Worm (Caenorhabditis elegans): ENCODE results near the gene pst-1.

DNA sequence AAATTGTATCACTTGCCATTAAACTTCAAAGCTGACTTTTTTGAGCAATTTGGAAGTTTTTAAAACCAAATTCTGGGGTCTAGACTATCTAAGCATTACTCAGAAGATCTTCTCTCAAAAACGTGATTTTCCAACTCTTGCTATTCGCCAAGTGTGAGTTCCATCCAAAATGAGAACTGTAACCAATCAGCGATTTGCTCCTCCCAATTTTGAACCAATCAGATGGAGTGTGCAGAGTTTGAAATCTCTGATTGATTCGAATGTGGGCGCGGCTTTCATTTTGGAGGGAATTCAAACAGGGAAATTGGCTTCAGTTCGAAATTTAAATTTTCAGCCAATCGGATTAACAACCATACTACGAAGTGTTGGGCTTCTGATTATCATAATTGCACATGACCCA, 9.8 kb downstream of the pst-1 start:
- TF ChIP-seq K11D2.4 (GFP tag; IDR thresholded peaks at IDR 0.05) (no peak), nhr-179 (tag; optimal IDR thresholded peaks at IDR 0.05) (no peak), unc-62 (GFP tag; optimal IDR thresholded peaks at IDR 0.05) (no peak), ets-4 (GFP tag; optimal IDR thresholded peaks at IDR 0.05) (no peak)

Measured in whole organism, young adult.